Worm (Caenorhabditis elegans): Measurements from ENCODE around the gene K02F3.9.
A peak's percentile ranks its signal among the peaks of the same experiment; 100 is the strongest.

Gene K02F3.9

DNA sequence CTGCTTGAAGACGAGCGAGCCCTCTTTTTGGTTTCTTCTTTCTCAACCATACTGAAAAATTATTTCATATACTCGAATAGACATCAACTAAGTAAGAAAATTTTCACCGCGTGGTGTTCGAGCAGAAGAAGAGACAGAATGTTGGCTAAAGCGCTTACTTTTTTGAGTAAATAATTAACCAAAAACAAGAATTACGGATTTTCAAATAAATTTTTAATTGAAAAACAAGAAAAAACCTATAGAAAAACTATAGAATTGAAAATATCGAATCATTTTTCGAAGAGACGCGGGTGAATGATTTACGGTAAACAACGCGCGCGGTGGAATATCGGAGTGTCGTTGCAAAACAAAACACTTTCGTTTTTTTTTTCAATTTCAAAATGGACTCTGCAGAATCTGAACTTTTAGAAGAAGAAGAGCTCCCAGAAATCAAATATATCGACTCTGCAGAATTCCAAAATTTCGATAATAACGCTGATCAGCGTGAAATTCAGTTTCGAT, 12.7 kb upstream of the K02F3.9 start, which contains the start of the genes rnp-5 and tag-51:
rnp-5 (minus strand) TSS at position 51 of the 501 bp plus-strand sequence.
tag-51 (plus strand) TSS at position 363 of the 501 bp plus-strand sequence.
- TF ChIP-seq mab-5 (tag; optimal IDR thresholded peaks at IDR 0.05) (no peak), mep-1 (tag; optimal IDR thresholded peaks at IDR 0.05) (no peak), unc-120 (tag; optimal IDR thresholded peaks at IDR 0.05; ENCODE audit: poor library complexity, severe bottlenecking) (no peak), nhr-76 (tag; optimal IDR thresholded peaks at IDR 0.05) (no peak), ceh-39 (tag; optimal IDR thresholded peaks at IDR 0.05) (peak; percentile 10)

DNA sequence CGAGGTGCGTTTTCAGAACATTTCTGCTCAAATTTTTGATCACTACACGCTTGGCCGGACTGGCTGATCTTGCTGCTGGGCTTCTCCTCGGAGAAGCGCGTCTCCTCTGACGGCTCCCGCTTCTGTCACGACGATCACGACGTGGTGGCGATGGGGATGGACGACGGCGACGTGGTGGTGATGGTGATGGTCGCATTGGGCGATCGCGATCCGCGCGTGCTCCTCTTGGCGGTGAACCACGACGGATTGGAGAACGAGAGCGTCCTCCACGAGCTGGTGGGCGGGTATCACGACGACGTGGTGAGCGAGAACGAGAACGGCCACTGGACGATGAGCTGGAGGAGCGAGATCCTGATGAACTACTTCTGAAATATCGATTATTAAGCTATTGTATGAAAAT, 12.2 kb upstream of the K02F3.9 start:
- TF ChIP-seq unc-120 (tag; optimal IDR thresholded peaks at IDR 0.05; ENCODE audit: poor library complexity, severe bottlenecking) = no peak
- TF ChIP-seq ceh-83 (GFP tag; optimal IDR thresholded peaks at IDR 0.05) = no peak
- TF ChIP-seq ces-1 (GFP tag; optimal IDR thresholded peaks at IDR 0.05) = no peak
- TF ChIP-seq mep-1 (tag; optimal IDR thresholded peaks at IDR 0.05) = no peak
- no peak for TF ChIP-seq ham-2 (GFP tag; optimal IDR thresholded peaks at IDR 0.05)
- no peak for TF ChIP-seq tbx-8 (GFP tag; optimal IDR thresholded peaks at IDR 0.05)
- TF ChIP-seq bed-3 (GFP tag; optimal IDR thresholded peaks at IDR 0.05) = no peak

DNA sequence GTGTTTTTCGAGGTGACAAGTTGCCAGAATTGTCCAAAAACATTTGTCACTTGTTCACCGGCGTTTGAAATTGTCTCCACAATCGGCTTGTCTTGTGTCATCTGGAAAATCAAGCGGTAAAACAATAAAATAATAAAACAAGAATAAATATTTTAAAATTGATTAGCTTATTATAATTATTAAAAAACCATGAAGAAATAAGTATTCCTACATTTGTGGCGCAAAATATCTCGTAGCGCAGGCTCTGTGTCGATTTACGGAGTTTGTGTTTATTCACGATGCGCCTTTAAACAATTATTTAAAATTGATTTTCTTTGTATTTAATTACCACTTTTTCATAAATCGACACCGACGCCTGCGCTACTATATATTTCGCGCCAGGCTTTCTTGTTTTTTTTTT, 11.1 kb upstream of the K02F3.9 start, which contains the start of gene moma-1:
moma-1 (minus strand) TSS at position 101 of the 400 bp plus-strand sequence.
- TF ChIP-seq snpc-4 (tag; optimal IDR thresholded peaks at IDR 0.05) (no peak), pha-4 (tag; optimal IDR thresholded peaks at IDR 0.05) (no peak), ham-2 (GFP tag; optimal IDR thresholded peaks at IDR 0.05) (no peak), unc-120 (tag; optimal IDR thresholded peaks at IDR 0.05; ENCODE audit: poor library complexity, severe bottlenecking) (no peak), mls-2 (tag; optimal IDR thresholded peaks at IDR 0.05) (no peak), M03D4.4 (tag; optimal IDR thresholded peaks at IDR 0.05) (no peak), sptf-1 (tag; optimal IDR thresholded peaks at IDR 0.05) (no peak), nhr-76 (tag; optimal IDR thresholded peaks at IDR 0.05) (no peak)

DNA sequence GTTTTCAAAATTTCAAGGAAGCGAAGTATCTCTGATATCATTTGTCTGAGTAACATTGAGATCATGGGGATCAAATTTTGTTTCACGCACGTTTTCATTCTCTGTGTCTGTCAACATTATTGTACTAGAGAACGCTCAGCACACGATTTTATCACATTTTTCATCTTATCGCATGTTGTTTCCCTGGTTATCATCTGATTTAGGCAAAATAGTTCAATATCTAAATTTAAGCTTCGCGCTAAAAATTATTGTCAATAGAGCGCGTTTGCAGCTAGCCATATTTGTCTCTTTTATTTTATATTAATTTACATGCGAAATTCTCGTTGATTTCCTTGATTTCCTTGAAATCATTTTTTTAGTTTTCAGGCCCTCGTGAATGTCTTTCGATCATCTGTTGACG, 4.3 kb upstream of the K02F3.9 start, which contains the start of gene K02F3.2:
K02F3.2 (plus strand) TSS at position 357 of the 400 bp plus-strand sequence.
- TF ChIP-seq unc-39 (tag; optimal IDR thresholded peaks at IDR 0.05) (no peak), elt-1 (tag; optimal IDR thresholded peaks at IDR 0.05; ENCODE audit: borderline replicate concordance, insufficient read depth) (peak; percentile 17), ces-1 (GFP tag; optimal IDR thresholded peaks at IDR 0.05) (peak; percentile 58)

DNA sequence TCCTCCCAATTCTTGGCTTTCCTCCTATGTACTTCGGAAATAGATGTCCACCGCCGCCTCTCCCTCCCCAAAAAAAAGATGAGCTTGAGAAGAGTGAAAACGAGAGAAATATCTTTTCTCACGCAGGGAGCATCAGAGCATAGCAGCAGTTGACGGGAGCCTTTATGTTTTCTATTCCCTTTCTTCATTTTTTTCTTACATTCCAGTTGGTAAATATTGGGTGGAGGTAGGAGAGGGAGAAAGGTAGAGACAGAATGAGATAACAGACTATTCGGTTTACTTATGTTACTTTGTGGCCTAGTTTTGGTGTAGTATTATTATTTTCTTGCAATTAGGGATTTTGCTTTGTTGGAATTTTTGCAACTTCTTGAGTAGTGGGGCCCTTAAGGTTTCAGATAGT, 3.4 kb upstream of the K02F3.9 start:
- TF ChIP-seq lin-32 (GFP tag; optimal IDR thresholded peaks at IDR 0.05) = no peak
- TF ChIP-seq hlh-1 (tag; optimal IDR thresholded peaks at IDR 0.05) = no peak
- no peak for TF ChIP-seq mls-2 (tag; optimal IDR thresholded peaks at IDR 0.05)
- TF ChIP-seq tbx-8 (GFP tag; optimal IDR thresholded peaks at IDR 0.05) = no peak
- TF ChIP-seq pha-4 (tag; optimal IDR thresholded peaks at IDR 0.05) = no peak
- TF ChIP-seq drap-1 (GFP tag; optimal IDR thresholded peaks at IDR 0.05) = no peak
- TF ChIP-seq M03D4.4 (tag; optimal IDR thresholded peaks at IDR 0.05) = no peak

DNA sequence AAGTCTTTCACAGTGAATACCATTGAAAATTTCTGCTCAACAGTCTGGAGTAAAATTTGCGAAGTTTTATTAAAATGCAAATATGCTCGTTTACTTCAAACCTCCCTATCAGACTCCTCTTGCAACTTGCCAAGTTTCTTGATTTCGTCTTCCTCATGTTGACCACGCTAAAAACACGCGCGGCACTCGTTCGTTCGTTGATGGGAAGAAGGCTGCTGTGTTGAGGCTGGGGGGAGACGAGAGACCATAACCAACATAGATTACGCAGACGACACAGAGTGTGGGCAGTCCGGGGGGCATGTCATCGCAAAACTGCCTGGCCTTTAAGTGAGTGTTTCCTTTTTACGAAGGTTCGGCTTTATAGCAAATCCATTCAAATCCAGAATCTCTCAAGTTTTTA, 2.8 kb upstream of the K02F3.9 start:
- TF ChIP-seq mls-2 (tag; optimal IDR thresholded peaks at IDR 0.05) (peak; percentile 17), hlh-1 (tag; optimal IDR thresholded peaks at IDR 0.05) (no peak), nhr-28 (tag; optimal IDR thresholded peaks at IDR 0.05) (no peak), mep-1 (tag; optimal IDR thresholded peaks at IDR 0.05) (no peak), blmp-1 (tag; optimal IDR thresholded peaks at IDR 0.05) (no peak), ceh-39 (tag; optimal IDR thresholded peaks at IDR 0.05) (no peak), mab-5 (tag; optimal IDR thresholded peaks at IDR 0.05) (no peak), drap-1 (GFP tag; optimal IDR thresholded peaks at IDR 0.05) (no peak), snpc-4 (tag; optimal IDR thresholded peaks at IDR 0.05) (no peak), nhr-237 (tag; optimal IDR thresholded peaks at IDR 0.05) (no peak), ceh-43 (GFP tag; optimal IDR thresholded peaks at IDR 0.05) (no peak), nhr-76 (tag; optimal IDR thresholded peaks at IDR 0.05) (no peak), ztf-11 (tag; optimal IDR thresholded peaks at IDR 0.05) (peak; percentile 14), sptf-1 (tag; optimal IDR thresholded peaks at IDR 0.05) (no peak), tbx-8 (GFP tag; optimal IDR thresholded peaks at IDR 0.05) (no peak), sem-2 (GFP tag; optimal IDR thresholded peaks at IDR 0.05) (no peak)

DNA sequence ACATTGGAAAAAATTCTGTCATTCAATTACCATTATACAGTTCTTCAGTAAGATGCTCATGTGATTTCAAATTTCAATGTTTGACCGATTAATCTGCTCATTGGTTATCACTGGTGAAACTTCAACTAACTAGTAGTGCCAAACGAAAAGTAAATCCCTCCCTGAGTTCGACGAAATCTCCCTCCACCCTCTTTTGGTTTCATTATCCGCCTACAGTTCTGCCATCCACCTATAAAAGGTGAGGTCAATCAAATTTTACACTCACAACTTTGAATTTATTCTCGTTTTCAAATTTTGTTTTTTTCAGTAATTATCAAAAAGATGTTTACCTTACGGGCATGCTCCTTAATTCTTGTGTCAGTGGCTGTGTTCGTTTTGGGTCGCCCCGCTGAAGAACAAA, 1.5 kb upstream of the K02F3.9 start, which contains the start of gene far-8:
far-8 (plus strand) TSS at position 301 of the 400 bp plus-strand sequence.
- no peak for TF ChIP-seq mep-1 (tag; optimal IDR thresholded peaks at IDR 0.05)

All from whole organism, mixed stage, embryonic.